Fruit fly (Drosophila melanogaster) whole organism, embryonic: ENCODE results near the gene CG11842.

Source experiments
- CG10209 ChIP-seq: fragments of 200-800 bp; sonication (Bioruptor generic); optimal IDR thresholded peaks from 3 replicates; lab custom pipeline; 2017; ENCODE audit warnings: missing biosample characterization, mild to moderate bottlenecking, missing genetic modification characterization, missing genetic modification reagents
- CG13296 ChIP-seq: fragments of 200-800 bp; sonication (Bioruptor generic); optimal IDR thresholded peaks from 3 replicates; lab custom pipeline; 2018; ENCODE audit warnings: missing biosample characterization, mild to moderate bottlenecking, missing genetic modification characterization
- CG14965 ChIP-seq: fragments of 200-800 bp; sonication (Bioruptor generic); optimal IDR thresholded peaks from 2 replicates; lab custom pipeline; 2016; ENCODE audit warnings: missing biosample characterization, missing genetic modification characterization, borderline replicate concordance
- CG17361 ChIP-seq: fragments of 200-800 bp; sonication (Bioruptor generic); IDR thresholded peaks from 3 replicates; pipeline ENCODE4 v1.3.6; 2022; ENCODE audit warnings: missing biosample characterization, missing genetic modification characterization
- CG17568 ChIP-seq: fragments of 200-800 bp; sonication (Bioruptor generic); optimal IDR thresholded peaks from 2 replicates; lab custom pipeline; 2018; ENCODE audit warnings: missing biosample characterization, mild to moderate bottlenecking, missing genetic modification characterization, moderate library complexity
- CG17829 ChIP-seq: fragments of 200-800 bp; optimal IDR thresholded peaks from 2 replicates; lab custom pipeline; 2019; ENCODE audit warnings: missing biosample characterization, mild to moderate bottlenecking, missing genetic modification characterization, moderate library complexity
- CG1792 ChIP-seq: fragments of 200-800 bp; sonication (Bioruptor generic); optimal IDR thresholded peaks from 2 replicates; lab custom pipeline; 2016; ENCODE audit warnings: missing biosample characterization, missing genetic modification characterization
- CG1832 ChIP-seq: fragments of 200-800 bp; sonication (Bioruptor generic); optimal IDR thresholded peaks from 2 replicates; lab custom pipeline; 2017; ENCODE audit warnings: missing biosample characterization, mild to moderate bottlenecking, missing genetic modification characterization, inconsistent platforms
- CG18476 ChIP-seq: fragments of 200-800 bp; sonication (Bioruptor generic); optimal IDR thresholded peaks from 2 replicates; lab custom pipeline; 2016; ENCODE audit warnings: missing biosample characterization, mild to moderate bottlenecking, missing genetic modification characterization
- CG2678 ChIP-seq: fragments of 200-800 bp; sonication (Bioruptor generic); optimal IDR thresholded peaks from 3 replicates; lab custom pipeline; 2019; ENCODE audit warnings: missing biosample characterization, mild to moderate bottlenecking, missing genetic modification characterization, moderate library complexity
- CG3065 ChIP-seq: fragments of 200-800 bp; sonication (Bioruptor generic); optimal IDR thresholded peaks from 2 replicates; lab custom pipeline; 2016; ENCODE audit warnings: missing biosample characterization, missing genetic modification characterization
- CG31441 ChIP-seq: fragments of 200-800 bp; sonication (Bioruptor generic); IDR thresholded peaks from 2 replicates; pipeline ENCODE4 v1.3.6; 2022; ENCODE audit warnings: missing biosample characterization, missing genetic modification characterization
- CG34224 ChIP-seq: fragments of 200-800 bp; sonication (Bioruptor generic); IDR thresholded peaks from 3 replicates; pipeline ENCODE4 v1.3.6; 2022; ENCODE audit warnings: missing biosample characterization, missing genetic modification characterization; ENCODE audit not compliant: partially characterized antibody
- CG4617 ChIP-seq: fragments of 200-800 bp; sonication (Bioruptor generic); optimal IDR thresholded peaks from 3 replicates; lab custom pipeline; 2016; ENCODE audit warnings: missing biosample characterization, missing genetic modification characterization, borderline replicate concordance
- CG4707 ChIP-seq: fragments of 200-800 bp; sonication (Bioruptor generic); optimal IDR thresholded peaks from 2 replicates; lab custom pipeline; 2018; ENCODE audit warnings: missing biosample characterization, mild to moderate bottlenecking, missing genetic modification characterization, moderate library complexity
- CG7271 ChIP-seq: fragments of 200-800 bp; sonication (Bioruptor generic); optimal IDR thresholded peaks from 2 replicates; lab custom pipeline; 2018; ENCODE audit warnings: missing biosample characterization, mild to moderate bottlenecking, missing genetic modification characterization, moderate library complexity
- CG7963 ChIP-seq: fragments of 200-800 bp; sonication (Bioruptor generic); IDR thresholded peaks from 3 replicates; pipeline ENCODE4 v1.3.6; 2022; ENCODE audit warnings: missing biosample characterization, missing genetic modification characterization; ENCODE audit not compliant: partially characterized antibody
- CG8359 ChIP-seq: fragments of 200-800 bp; sonication (Bioruptor generic); optimal IDR thresholded peaks from 2 replicates; lab custom pipeline; 2017; ENCODE audit warnings: missing biosample characterization, mild to moderate bottlenecking, missing genetic modification characterization, borderline replicate concordance
- CG8388 ChIP-seq: fragments of 200-800 bp; sonication (Bioruptor generic); optimal IDR thresholded peaks from 2 replicates; lab custom pipeline; 2019; ENCODE audit warnings: missing biosample characterization, mild to moderate bottlenecking, missing genetic modification characterization, moderate library complexity
- CG8924 ChIP-seq: fragments of 200-800 bp; optimal IDR thresholded peaks from 3 replicates; lab custom pipeline; 2019; ENCODE audit warnings: missing biosample characterization, mild to moderate bottlenecking, missing genetic modification characterization, moderate library complexity
- CG9215 ChIP-seq: fragments of 200-800 bp; sonication (Bioruptor generic); IDR thresholded peaks from 2 replicates; pipeline ENCODE4 v1.3.6; 2022; ENCODE audit warnings: missing biosample characterization, missing genetic modification characterization
- Chrac-16 ChIP-seq: fragments of 200-800 bp; sonication (Bioruptor generic); optimal IDR thresholded peaks from 3 replicates; lab custom pipeline; 2016; ENCODE audit warnings: missing biosample characterization, missing genetic modification characterization
- Dek ChIP-seq: fragments of 200-800 bp; sonication (Bioruptor generic); optimal IDR thresholded peaks from 3 replicates; lab custom pipeline; 2019; ENCODE audit warnings: missing biosample characterization, mild to moderate bottlenecking, missing genetic modification characterization, moderate library complexity
- Dfd ChIP-seq, 2 experiments: fragments of >200 bp; optimal IDR thresholded peaks; 2 replicates each; lab custom pipeline; 2017; ENCODE audit warnings: missing biosample characterization in 2 of 2, missing genetic modification characterization in 2 of 2
- Doc2 ChIP-seq: fragments of 200-800 bp; sonication (Bioruptor generic); IDR thresholded peaks from 2 replicates; pipeline ENCODE4 v1.3.6; 2022; ENCODE audit warnings: missing biosample characterization, missing genetic modification characterization
- E2f2 ChIP-seq: fragments of 200-800 bp; sonication (Bioruptor generic); IDR thresholded peaks from 2 replicates; pipeline ENCODE4 v1.3.6; 2022; ENCODE audit warnings: missing biosample characterization, missing genetic modification characterization
- Hr78 ChIP-seq, 2 experiments: fragments of 200-800 bp in 1 of 2; fragments of >200 bp in 1 of 2; sonication (Bioruptor generic) in 1 of 2; optimal IDR thresholded peaks; 2 replicates each; lab custom pipeline; 2017 to 2019; ENCODE audit warnings: missing biosample characterization in 2 of 2, missing genetic modification characterization in 2 of 2, mild to moderate bottlenecking in 1 of 2, moderate library complexity in 1 of 2
- MESR4 ChIP-seq: fragments of 200-800 bp; sonication (Bioruptor generic); optimal IDR thresholded peaks from 2 replicates; lab custom pipeline; 2018; ENCODE audit warnings: missing biosample characterization, mild to moderate bottlenecking, missing genetic modification characterization, moderate library complexity
- Nf-YB ChIP-seq: fragments of 200-800 bp; sonication (Bioruptor generic); optimal IDR thresholded peaks from 3 replicates; lab custom pipeline; 2019; ENCODE audit warnings: missing biosample characterization, mild to moderate bottlenecking, missing genetic modification characterization, moderate library complexity
- Rfx ChIP-seq: fragments of 200-800 bp; sonication (Bioruptor generic); IDR thresholded peaks from 2 replicates; pipeline ENCODE4 v1.3.6; 2022; ENCODE audit warnings: missing biosample characterization, missing genetic modification characterization
- Side ChIP-seq: fragments of 200-800 bp; sonication (Bioruptor generic); optimal IDR thresholded peaks from 2 replicates; lab custom pipeline; 2016; ENCODE audit warnings: missing biosample characterization, missing genetic modification characterization
- Six4 ChIP-seq: fragments of 200-800 bp; sonication (Bioruptor generic); optimal IDR thresholded peaks from 2 replicates; lab custom pipeline; 2016; ENCODE audit warnings: missing biosample characterization, missing genetic modification characterization
- Sox102F ChIP-seq: fragments of 200-800 bp; sonication (Bioruptor generic); optimal IDR thresholded peaks from 2 replicates; lab custom pipeline; 2018; ENCODE audit warnings: missing biosample characterization, mild to moderate bottlenecking, missing genetic modification characterization, moderate library complexity
- Taf1 ChIP-seq: fragments of 200-800 bp; sonication (Bioruptor generic); IDR thresholded peaks from 2 replicates; pipeline ENCODE4 v1.3.6; 2022; ENCODE audit warnings: missing biosample characterization, missing genetic modification characterization
- bsh ChIP-seq, 2 experiments: fragments of 200-800 bp; sonication (Bioruptor generic); optimal IDR thresholded peaks; 2 replicates each; lab custom pipeline; 2017 to 2018; ENCODE audit warnings: mild to moderate bottlenecking in 2 of 2, missing biosample characterization in 2 of 2, missing genetic modification characterization in 2 of 2, moderate library complexity in 1 of 2
- chif ChIP-seq, 2 experiments: fragments of 200-800 bp; sonication (Bioruptor generic); optimal IDR thresholded peaks; 3 replicates each; lab custom pipeline; 2016; ENCODE audit warnings: missing biosample characterization in 2 of 2, missing genetic modification characterization in 2 of 2
- crol ChIP-seq: fragments of 200-800 bp; sonication (Bioruptor generic); IDR thresholded peaks from 2 replicates; pipeline ENCODE4 v1.3.6; 2022; ENCODE audit warnings: missing biosample characterization, missing genetic modification characterization
- cwo ChIP-seq: fragments of 200-800 bp; sonication (Bioruptor generic); optimal IDR thresholded peaks from 3 replicates; lab custom pipeline; 2017; ENCODE audit warnings: missing biosample characterization, missing genetic modification characterization, mild to moderate bottlenecking, moderate library complexity, missing genetic modification reagents
- dan ChIP-seq: fragments of 200-800 bp; sonication (Bioruptor generic); IDR thresholded peaks from 2 replicates; pipeline ENCODE4 v1.3.6; 2022; ENCODE audit warnings: missing biosample characterization, missing genetic modification characterization
- fd3F ChIP-seq: fragments of 200-800 bp; sonication (Bioruptor generic); optimal IDR thresholded peaks from 2 replicates; lab custom pipeline; 2018; ENCODE audit warnings: missing biosample characterization, mild to moderate bottlenecking, missing genetic modification characterization, moderate library complexity
- gt ChIP-seq: fragments of 200-800 bp; sonication (Bioruptor generic); IDR thresholded peaks from 2 replicates; pipeline ENCODE4 v1.3.6; 2022; ENCODE audit warnings: missing biosample characterization, missing genetic modification characterization
- kay ChIP-seq: fragments of 200-800 bp; sonication (Bioruptor generic); optimal IDR thresholded peaks from 2 replicates; lab custom pipeline; 2016; ENCODE audit warnings: missing biosample characterization, missing genetic modification characterization
- mam ChIP-seq: fragments of 200-800 bp; sonication (Bioruptor generic); optimal IDR thresholded peaks from 3 replicates; lab custom pipeline; 2016; ENCODE audit warnings: missing biosample characterization, missing genetic modification characterization
- otp ChIP-seq: fragments of 200-800 bp; sonication (Bioruptor generic); IDR thresholded peaks from 3 replicates; pipeline ENCODE4, ENCODE4 v1.3.6; 2022; ENCODE audit warnings: missing biosample characterization, missing genetic modification characterization
- sc ChIP-seq, 3 experiments: fragments of >200 bp in 2 of 3; fragments of 200-800 bp in 1 of 3; sonication (Bioruptor generic) in 1 of 3; optimal IDR thresholded peaks; 2 replicates in 2 of 3; 3 replicates in 1 of 3; lab custom pipeline; 2017; ENCODE audit warnings: mild to moderate bottlenecking in 1 of 3, missing biosample characterization in 1 of 3, missing genetic modification characterization in 1 of 3, missing genetic modification reagents in 1 of 3
- slp2 ChIP-seq: fragments of 200-800 bp; sonication (Bioruptor generic); optimal IDR thresholded peaks from 2 replicates; lab custom pipeline; 2016; ENCODE audit warnings: missing biosample characterization, missing genetic modification characterization
- twi ChIP-seq: fragments of 200-800 bp; optimal IDR thresholded peaks from 2 replicates; lab custom pipeline; 2019; ENCODE audit warnings: missing biosample characterization, mild to moderate bottlenecking, missing genetic modification characterization, moderate library complexity
- zfh1 ChIP-seq: fragments of 200-800 bp; sonication (Bioruptor generic); IDR thresholded peaks from 3 replicates; pipeline ENCODE4 v1.3.6; 2022; ENCODE audit warnings: missing biosample characterization, missing genetic modification characterization

The CG11842 gene

DNA sequence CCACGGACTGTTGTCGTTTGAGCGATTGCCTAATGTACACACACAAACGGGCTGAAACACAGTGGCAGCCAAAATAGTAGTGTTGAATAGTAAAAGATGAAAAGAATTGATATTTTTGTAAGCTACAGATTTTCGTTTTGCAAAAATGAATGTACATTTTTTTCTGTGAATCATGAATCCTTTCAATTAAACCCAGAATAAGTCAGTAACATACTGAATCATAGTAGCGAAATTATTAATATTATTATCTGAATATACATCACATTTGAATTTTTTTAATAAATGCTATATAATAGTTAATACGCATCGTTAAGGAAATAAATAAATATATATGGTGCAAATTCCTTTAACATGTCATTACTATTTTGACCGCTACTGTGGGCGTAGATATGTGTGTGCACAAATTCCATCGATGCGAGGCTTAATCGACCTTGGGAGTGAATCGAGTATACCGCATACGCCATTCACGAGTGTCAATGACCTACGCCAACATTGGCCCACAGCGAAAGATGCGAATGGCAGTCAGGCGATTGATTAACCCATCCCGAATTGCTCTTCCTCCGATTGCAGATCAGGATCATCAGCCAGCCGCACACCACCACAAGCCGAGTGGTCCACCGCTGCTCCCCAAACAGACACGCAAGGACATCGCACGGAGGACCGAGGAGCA lies 11.8 kb upstream of the CG11842 start (continued):
- TF ChIP-seq Chrac-16 (peak; percentile 20), CG31441 (no peak; the same call in 1 of the 2 replicates), Nf-YB (GFP tag; lab: Kevin White, UChicago) (no peak), CG9215 (GFP tag; lab: Robert Waterston, UW) (0 out of 2 replicates have a peak, but pooled peaks have one; percentile 14), E2f2 (GFP tag; lab: Robert Waterston, UW) (peak; percentile 26; the same call in 1 of the 2 replicates), CG8359 (GFP tag; lab: Kevin White, UChicago) (no peak), MESR4 (no peak), Six4 (GFP tag; lab: Kevin White, UChicago) (peak; percentile 31), CG1792 (GFP tag; lab: Kevin White, UChicago) (no peak), Rfx (GFP tag; lab: Robert Waterston, UW) (peak; percentile 63; the same call in 1 of the 2 replicates), Hr78 (GFP tag; optimal IDR thresholded peaks at IDR 0.05; lab: Kevin White, UChicago) (peak in 1 of 2 experiments; percentile 41), slp2 (GFP tag; lab: Kevin White, UChicago) (no peak), CG4707 (GFP tag; lab: Kevin White, UChicago) (no peak), CG7963 (no peak), CG10209 (GFP tag; lab: Kevin White, UChicago) (peak; percentile 69), mam (GFP tag; lab: Kevin White, UChicago) (peak; percentile 41), CG1832 (GFP tag; lab: Kevin White, UChicago) (no peak), Dek (tag; lab: Kevin White, UChicago) (no peak), otp (GFP tag; lab: Robert Waterston, UW) (no peak), zfh1 (GFP tag; lab: Robert Waterston, UW) (no peak), gt (GFP tag; lab: Robert Waterston, UW) (no peak), CG34224 (GFP tag; lab: Robert Waterston, UW) (no peak), CG13296 (GFP tag; lab: Kevin White, UChicago) (peak; percentile 79), CG14965 (GFP tag; lab: Kevin White, UChicago) (no peak), chif (GFP tag; optimal IDR thresholded peaks at IDR 0.05; lab: Kevin White, UChicago) (peak in 1 of 2 experiments; percentile 7), Sox102F (GFP tag; lab: Kevin White, UChicago) (no peak), cwo (GFP tag; lab: Kevin White, UChicago) (peak; percentile 71), crol (no peak), CG2678 (tag; lab: Kevin White, UChicago) (no peak), CG17361 (GFP tag; lab: Robert Waterston, UW) (no peak; the same call in 2 of the 3 replicates), kay (no peak), CG4617 (GFP tag; lab: Kevin White, UChicago) (no peak), Doc2 (no peak), fd3F (GFP tag; lab: Kevin White, UChicago) (peak; percentile 57), CG17829 (tag; lab: Kevin White, UChicago) (peak; percentile 80), Side (GFP tag; lab: Kevin White, UChicago) (no peak), bsh (GFP tag; optimal IDR thresholded peaks at IDR 0.05; lab: Kevin White, UChicago) (peak; percentile 46 to 59), CG8924 (tag; lab: Kevin White, UChicago) (peak; percentile 76), Dfd (GFP tag; optimal IDR thresholded peaks at IDR 0.05; lab: Kevin White, UChicago) (peak in 1 of 2 experiments; percentile 35), Taf1 (GFP tag; lab: Robert Waterston, UW) (no peak), twi (tag; lab: Kevin White, UChicago) (no peak), sc (optimal IDR thresholded peaks at IDR 0.05; lab: Kevin White, UChicago) (no peak), sc (GFP tag; optimal IDR thresholded peaks at IDR 0.05; lab: Kevin White, UChicago) (peak; percentile 54), CG17568 (GFP tag; lab: Kevin White, UChicago) (no peak), CG8388 (GFP tag; lab: Kevin White, UChicago) (peak; percentile 58), CG7271 (tag; lab: Kevin White, UChicago) (no peak), dan (no peak), CG18476 (peak; percentile 23), CG3065 (GFP tag; lab: Kevin White, UChicago) (no peak)
